Fruit fly (Drosophila melanogaster): ENCODE results near the gene Zdhhc8.

DNA sequence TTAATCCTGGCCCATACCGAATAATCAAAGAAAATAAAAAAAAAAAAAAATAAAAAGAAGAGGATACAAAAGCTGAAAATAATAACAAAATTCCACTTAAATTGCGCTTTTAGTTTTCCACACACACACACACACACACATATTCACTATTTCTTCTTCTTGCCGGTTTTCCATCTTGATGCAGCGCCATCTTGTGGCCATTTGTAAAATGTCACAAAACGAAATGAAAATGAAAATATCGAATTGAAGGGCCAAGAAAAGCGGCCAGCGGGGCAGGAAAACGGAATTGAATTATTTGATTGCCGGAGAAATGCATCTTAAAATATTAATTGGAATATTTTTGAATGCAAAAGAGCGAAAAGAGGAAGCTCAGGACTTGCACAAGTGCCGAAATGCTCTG is 38.3 kb upstream of the Zdhhc8 start:
- no peak for TF ChIP-seq Hr96 (GFP tag; optimal IDR thresholded peaks at IDR 0.05)
- TF ChIP-seq ovo (GFP tag; optimal IDR thresholded peaks at IDR 0.05), result no peak
